In genomic region chrV:14200086-14200485, ce11 we compare ENCODE assay signal across 7 worm cellular contexts.
A peak's percentile ranks its signal among the peaks of the same experiment; 100 is the strongest.
TF ChIP-seq lines count a peak whose summit lies in the region.

No protein-coding gene starts in this region.

TF ChIP-seq in whole organism, L1 larva, 84 proteins besides CTCF, POLR2A, EP300 and RAD21 (continues in another document):
- TF ChIP-seq lin-35 (GFP tag; optimal IDR thresholded peaks at IDR 0.05; lab: Kevin White, UChicago) = peak; percentile 74 to 87
- TF ChIP-seq nhr-28 (tag; optimal IDR thresholded peaks at IDR 0.05; lab: Kevin White, UChicago) = peak; percentile 64
- peak; percentile 91 for TF ChIP-seq swsn-7 (tag; optimal IDR thresholded peaks at IDR 0.05; lab: Kevin White, UChicago)
- TF ChIP-seq egl-27 (tag; optimal IDR thresholded peaks at IDR 0.05; lab: Kevin White, UChicago) = peak; percentile 82 to 92
- peak; percentile 30; the same call in 1 of the 2 replicates for TF ChIP-seq grh-1 (GFP tag; IDR thresholded peaks at IDR 0.05; lab: Robert Waterston, UW)
- peak; percentile 21 for TF ChIP-seq F16B12.6 (tag; optimal IDR thresholded peaks at IDR 0.05; lab: Kevin White, UChicago)
- TF ChIP-seq lin-39 (tag; optimal IDR thresholded peaks at IDR 0.05; lab: Kevin White, UChicago) = peak; percentile 57
- TF ChIP-seq isw-1 (GFP tag; IDR thresholded peaks at IDR 0.05; lab: Robert Waterston, UW) = peak; percentile 84
- TF ChIP-seq fkh-10 (GFP tag; optimal IDR thresholded peaks at IDR 0.05; lab: Kevin White, UChicago) = peak; percentile 0
- TF ChIP-seq ceh-88 (GFP tag; IDR thresholded peaks at IDR 0.05; lab: Robert Waterston, UW) = peak; percentile 51; the same call in 1 of the 2 replicates
- peak; percentile 97 for TF ChIP-seq snu-23 (GFP tag; optimal IDR thresholded peaks at IDR 0.05; lab: Kevin White, UChicago)
- TF ChIP-seq aly-2 (tag; optimal IDR thresholded peaks at IDR 0.05; lab: Kevin White, UChicago) = peak; percentile 71

TF ChIP-seq in whole organism, L2 larva, 48 proteins besides CTCF, POLR2A, EP300 and RAD21 (continues in another document):
- TF ChIP-seq ztf-4 (tag; optimal IDR thresholded peaks at IDR 0.05; lab: Kevin White, UChicago) = peak; percentile 92
- TF ChIP-seq nhr-11 (tag; optimal IDR thresholded peaks at IDR 0.05; lab: Kevin White, UChicago) = peak; percentile 55
- TF ChIP-seq elt-1 (tag; optimal IDR thresholded peaks at IDR 0.05; lab: Kevin White, UChicago) = no peak
- peak; percentile 81 for TF ChIP-seq sem-4 (tag; optimal IDR thresholded peaks at IDR 0.05; lab: Kevin White, UChicago)
- TF ChIP-seq unc-55 (GFP tag; optimal IDR thresholded peaks at IDR 0.05; lab: Kevin White, UChicago) = peak; percentile 97
- TF ChIP-seq ZK546.5 (tag; optimal IDR thresholded peaks at IDR 0.05; lab: Kevin White, UChicago) = no peak
- TF ChIP-seq aly-2 (tag; optimal IDR thresholded peaks at IDR 0.05; lab: Kevin White, UChicago) = no peak
- TF ChIP-seq ama-1 (optimal IDR thresholded peaks at IDR 0.05; lab: Kevin White, UChicago) = peak; percentile 68
- TF ChIP-seq elt-3 (tag; optimal IDR thresholded peaks at IDR 0.05; lab: Kevin White, UChicago) = no peak
- TF ChIP-seq unc-39 (tag; optimal IDR thresholded peaks at IDR 0.05; lab: Kevin White, UChicago) = no peak
- TF ChIP-seq nhr-237 (tag; optimal IDR thresholded peaks at IDR 0.05; lab: Kevin White, UChicago) = no peak
- TF ChIP-seq mbf-1 (tag; optimal IDR thresholded peaks at IDR 0.05; lab: Kevin White, UChicago) = no peak
- TF ChIP-seq lsy-2 (tag; optimal IDR thresholded peaks at IDR 0.05; lab: Kevin White, UChicago) = peak; percentile 74 to 90
- peak; percentile 78 for TF ChIP-seq lin-13 (GFP tag; optimal IDR thresholded peaks at IDR 0.05; lab: Kevin White, UChicago)

TF ChIP-seq in whole organism, L3 larva, 47 proteins besides CTCF, POLR2A, EP300 and RAD21 (continues in another document):
- TF ChIP-seq ceh-9 (tag; optimal IDR thresholded peaks at IDR 0.05; lab: Kevin White, UChicago) (no peak), egl-5 (tag; optimal IDR thresholded peaks at IDR 0.05; lab: Kevin White, UChicago) (peak; percentile 87), nhr-77 (tag; optimal IDR thresholded peaks at IDR 0.05; lab: Kevin White, UChicago) (no peak), unc-39 (tag; optimal IDR thresholded peaks at IDR 0.05; lab: Kevin White, UChicago) (no peak), ceh-82 (tag; optimal IDR thresholded peaks at IDR 0.05; lab: Kevin White, UChicago) (peak; percentile 49), zag-1 (tag; optimal IDR thresholded peaks at IDR 0.05; lab: Kevin White, UChicago) (no peak), ceh-28 (tag; optimal IDR thresholded peaks at IDR 0.05; lab: Kevin White, UChicago) (peak; percentile 87), nhr-43 (tag; optimal IDR thresholded peaks at IDR 0.05; lab: Kevin White, UChicago; ENCODE audit: poor library complexity, severe bottlenecking) (peak; percentile 78), pha-4 (tag; optimal IDR thresholded peaks at IDR 0.05; lab: Kevin White, UChicago) (peak; percentile 96), ZK546.5 (tag; optimal IDR thresholded peaks at IDR 0.05; lab: Kevin White, UChicago) (no peak), aly-2 (tag; optimal IDR thresholded peaks at IDR 0.05; lab: Kevin White, UChicago) (no peak), nhr-12 (tag; optimal IDR thresholded peaks at IDR 0.05; lab: Kevin White, UChicago) (no peak), fkh-2 (tag; optimal IDR thresholded peaks at IDR 0.05; lab: Kevin White, UChicago) (peak; percentile 76), ceh-16 (tag; optimal IDR thresholded peaks at IDR 0.05; lab: Kevin White, UChicago) (no peak)

TF ChIP-seq in whole organism, L4 larva, 104 proteins besides CTCF, POLR2A, EP300 and RAD21 (continues in another document):
- peak; percentile 93 for TF ChIP-seq hmg-1.1 (GFP tag; IDR thresholded peaks at IDR 0.05; lab: Robert Waterston, UW)
- peak; percentile 72 for TF ChIP-seq mes-2 (tag; optimal IDR thresholded peaks at IDR 0.05; lab: Kevin White, UChicago; ENCODE audit: poor library complexity, severe bottlenecking)
- peak; percentile 11 for TF ChIP-seq cey-2 (tag; optimal IDR thresholded peaks at IDR 0.05; lab: Kevin White, UChicago; ENCODE audit: borderline replicate concordance, insufficient read depth)
- no peak for TF ChIP-seq ZK546.5 (tag; optimal IDR thresholded peaks at IDR 0.05; lab: Kevin White, UChicago)
- TF ChIP-seq ztf-11 (tag; optimal IDR thresholded peaks at IDR 0.05; lab: Kevin White, UChicago) = no peak
- peak; percentile 43 for TF ChIP-seq ceh-28 (tag; optimal IDR thresholded peaks at IDR 0.05; lab: Kevin White, UChicago)
- peak; percentile 95 for TF ChIP-seq dmd-6 (GFP tag; IDR thresholded peaks at IDR 0.05; lab: Robert Waterston, UW)
- no peak for TF ChIP-seq nhr-111 (GFP tag; optimal IDR thresholded peaks at IDR 0.05; lab: Kevin White, UChicago)
- no peak for TF ChIP-seq lin-15B (tag; optimal IDR thresholded peaks at IDR 0.05; lab: Kevin White, UChicago)
- TF ChIP-seq ctbp-1 (GFP tag; IDR thresholded peaks at IDR 0.05; lab: Robert Waterston, UW) = peak; percentile 82
- peak; percentile 54; the same call in 1 of the 2 replicates for TF ChIP-seq tra-1 (GFP tag; IDR thresholded peaks at IDR 0.05; lab: Robert Waterston, UW)
- peak; percentile 96 for TF ChIP-seq mep-1 (tag; optimal IDR thresholded peaks at IDR 0.05; lab: Kevin White, UChicago)
- peak; percentile 67; the same call in 1 of the 2 replicates for TF ChIP-seq lin-1 (GFP tag; IDR thresholded peaks at IDR 0.05; lab: Robert Waterston, UW)

TF ChIP-seq in whole organism, late embryonic, 69 proteins besides CTCF, POLR2A, EP300 and RAD21:
- TF ChIP-seq lin-11 (tag; optimal IDR thresholded peaks at IDR 0.05; lab: Kevin White, UChicago) = no peak
- TF ChIP-seq ets-4 (tag; optimal IDR thresholded peaks at IDR 0.05; lab: Kevin White, UChicago) = peak; percentile 8
- peak; percentile 45 for TF ChIP-seq tbx-2 (tag; optimal IDR thresholded peaks at IDR 0.05; lab: Kevin White, UChicago)
- TF ChIP-seq ceh-22 (tag; optimal IDR thresholded peaks at IDR 0.05; lab: Kevin White, UChicago) = no peak
- TF ChIP-seq ceh-18 (tag; optimal IDR thresholded peaks at IDR 0.05; lab: Kevin White, UChicago) = peak; percentile 81
- TF ChIP-seq dmd-4 (tag; optimal IDR thresholded peaks at IDR 0.05; lab: Kevin White, UChicago; ENCODE audit: borderline replicate concordance) = no peak
- peak; percentile 50 for TF ChIP-seq nfya-1 (tag; optimal IDR thresholded peaks at IDR 0.05; lab: Kevin White, UChicago)
- peak; percentile 78 for TF ChIP-seq dve-1 (tag; optimal IDR thresholded peaks at IDR 0.05; lab: Kevin White, UChicago)
- TF ChIP-seq unc-42 (tag; optimal IDR thresholded peaks at IDR 0.05; lab: Kevin White, UChicago) = peak; percentile 28
- peak; percentile 75 for TF ChIP-seq unc-55 (GFP tag; optimal IDR thresholded peaks at IDR 0.05; lab: Kevin White, UChicago)

TF ChIP-seq in whole organism, mixed stage, embryonic, 35 proteins besides CTCF, POLR2A, EP300 and RAD21:
- peak; percentile 84 for TF ChIP-seq nhr-237 (tag; optimal IDR thresholded peaks at IDR 0.05; lab: Kevin White, UChicago)
- peak; percentile 11 for TF ChIP-seq mep-1 (tag; optimal IDR thresholded peaks at IDR 0.05; lab: Kevin White, UChicago)
- TF ChIP-seq flh-1 (GFP tag; optimal IDR thresholded peaks at IDR 0.05; lab: Kevin White, UChicago) = no peak
- TF ChIP-seq elt-3 (tag; optimal IDR thresholded peaks at IDR 0.05; lab: Kevin White, UChicago) = peak; percentile 76
- TF ChIP-seq unc-62 (GFP tag; optimal IDR thresholded peaks at IDR 0.05; lab: Kevin White, UChicago) = peak; percentile 46
- TF ChIP-seq ces-1 (GFP tag; optimal IDR thresholded peaks at IDR 0.05; lab: Kevin White, UChicago) = peak; percentile 17

TF ChIP-seq in whole organism, young adult, 124 proteins besides CTCF, POLR2A, EP300 and RAD21 (continues in another document):
- TF ChIP-seq repo-1 (tag; optimal IDR thresholded peaks at IDR 0.05; lab: Kevin White, UChicago) (peak; percentile 15), F49E8.2 (tag; optimal IDR thresholded peaks at IDR 0.05; lab: Kevin White, UChicago; ENCODE audit: insufficient read depth) (no peak), hmg-20 (GFP tag; IDR thresholded peaks at IDR 0.05; lab: Robert Waterston, UW) (no peak), tbp1 (GFP tag; optimal IDR thresholded peaks at IDR 0.05; lab: Kevin White, UChicago) (peak; percentile 65), madf-6 (GFP tag; IDR thresholded peaks at IDR 0.05; lab: Robert Waterston, UW) (no peak), F23B12.7 (tag; optimal IDR thresholded peaks at IDR 0.05; lab: Kevin White, UChicago; ENCODE audit: insufficient read depth) (peak; percentile 69), fkh-3 (tag; optimal IDR thresholded peaks at IDR 0.05; lab: Kevin White, UChicago) (no peak), lin-35 (GFP tag; optimal IDR thresholded peaks at IDR 0.05; lab: Kevin White, UChicago) (peak in 1 of 3 experiments; percentile 84), tlf-1 (GFP tag; optimal IDR thresholded peaks at IDR 0.05; lab: Kevin White, UChicago) (peak; percentile 68), madf-10 (tag; optimal IDR thresholded peaks at IDR 0.05; lab: Kevin White, UChicago) (peak; percentile 77), snpc-4 (GFP tag; optimal IDR thresholded peaks at IDR 0.05; lab: Kevin White, UChicago) (no peak), snpc-4 (tag; optimal IDR thresholded peaks at IDR 0.05; lab: Kevin White, UChicago) (peak; percentile 38 to 69 (median 57)), T26A5.8 (tag; optimal IDR thresholded peaks at IDR 0.05; lab: Kevin White, UChicago) (no peak), nhr-90 (tag; optimal IDR thresholded peaks at IDR 0.05; lab: Kevin White, UChicago) (peak; percentile 65), unc-130 (GFP tag; optimal IDR thresholded peaks at IDR 0.05; lab: Kevin White, UChicago) (no peak), ceh-58 (GFP tag; IDR thresholded peaks at IDR 0.05; lab: Robert Waterston, UW) (no peak), F55B11.4 (tag; optimal IDR thresholded peaks at IDR 0.05; lab: Kevin White, UChicago; ENCODE audit: borderline replicate concordance, insufficient read depth) (no peak), nhr-80 (tag; optimal IDR thresholded peaks at IDR 0.05; lab: Kevin White, UChicago) (peak; percentile 95), mes-4 (tag; optimal IDR thresholded peaks at IDR 0.05; lab: Kevin White, UChicago) (no peak), let-607 (tag; optimal IDR thresholded peaks at IDR 0.05; lab: Kevin White, UChicago) (peak; percentile 77 to 80), F33H1.4 (GFP tag; IDR thresholded peaks at IDR 0.05; lab: Robert Waterston, UW) (no peak), ceh-100 (GFP tag; IDR thresholded peaks at IDR 0.05; lab: Robert Waterston, UW) (peak; percentile 63), lag-1 (GFP tag; IDR thresholded peaks at IDR 0.05; lab: Robert Waterston, UW) (no peak), egrh-3 (GFP tag; IDR thresholded peaks at IDR 0.05; lab: Robert Waterston, UW) (peak; percentile 38; the same call in 1 of the 2 replicates), lsy-27 (tag; optimal IDR thresholded peaks at IDR 0.05; lab: Kevin White, UChicago; ENCODE audit: borderline replicate concordance, insufficient read depth) (no peak), ZK185.1 (tag; optimal IDR thresholded peaks at IDR 0.05; lab: Kevin White, UChicago; ENCODE audit: poor library complexity, severe bottlenecking) (peak; percentile 50), B0019.2 (GFP tag; conservative IDR thresholded peaks at IDR 0.05; lab: Robert Waterston, UW) (no peak), Y56A3A.18 (GFP tag; IDR thresholded peaks at IDR 0.05; lab: Robert Waterston, UW) (no peak)
